Fruit fly (Drosophila melanogaster) whole organism, prepupa: ENCODE measurements around the gene CG42342.

Experiments
- Blimp-1 ChIP-seq: fragments of 200-800 bp; sonication (Bioruptor generic); optimal IDR thresholded peaks from 3 replicates; lab custom pipeline; 2017; ENCODE audit warnings: missing biosample characterization, missing genetic modification characterization, mild to moderate bottlenecking, moderate library complexity, missing genetic modification reagents
- CG10631 ChIP-seq: fragments of 200-800 bp; sonication (Bioruptor generic); optimal IDR thresholded peaks from 2 replicates; lab custom pipeline; 2016; ENCODE audit warnings: missing biosample characterization, missing genetic modification characterization
- CG10669 ChIP-seq: fragments of 200-800 bp; sonication (Bioruptor generic); optimal IDR thresholded peaks from 3 replicates; lab custom pipeline; 2018; ENCODE audit warnings: missing biosample characterization, mild to moderate bottlenecking, missing genetic modification characterization, moderate library complexity
- CG11762 ChIP-seq: fragments of 200-800 bp; sonication (Bioruptor generic); optimal IDR thresholded peaks from 3 replicates; lab custom pipeline; 2016; ENCODE audit warnings: missing biosample characterization, missing genetic modification characterization; ENCODE audit not compliant: insufficient read depth
- CG11902 ChIP-seq: fragments of 200-800 bp; sonication (Bioruptor generic); optimal IDR thresholded peaks from 3 replicates; lab custom pipeline; 2016; ENCODE audit warnings: missing biosample characterization, missing genetic modification characterization
- CG15336 ChIP-seq: fragments of 200-800 bp; sonication (Bioruptor generic); IDR thresholded peaks from 2 replicates; pipeline ENCODE4 v1.3.6; 2022; ENCODE audit warnings: missing biosample characterization, missing genetic modification characterization
- CG16779 ChIP-seq: fragments of 200-800 bp; sonication (Bioruptor generic); optimal IDR thresholded peaks from 3 replicates; lab custom pipeline; 2017; ENCODE audit warnings: missing biosample characterization, mild to moderate bottlenecking, missing genetic modification characterization
- CG3032 ChIP-seq: fragments of 200-800 bp; optimal IDR thresholded peaks from 2 replicates; lab custom pipeline; 2019; ENCODE audit warnings: missing biosample characterization, mild to moderate bottlenecking, missing genetic modification characterization, moderate library complexity
- CG32006 ChIP-seq: fragments of 200-800 bp; sonication (Bioruptor generic); optimal IDR thresholded peaks from 3 replicates; lab custom pipeline; 2017; ENCODE audit warnings: missing biosample characterization, mild to moderate bottlenecking, missing genetic modification characterization
- CG34406 ChIP-seq: fragments of 200-800 bp; sonication (Bioruptor generic); optimal IDR thresholded peaks from 3 replicates; lab custom pipeline; 2016; ENCODE audit warnings: missing biosample characterization, missing genetic modification characterization
- CG4318 ChIP-seq: fragments of 200-800 bp; sonication (Bioruptor generic); optimal IDR thresholded peaks from 3 replicates; lab custom pipeline; 2017; ENCODE audit warnings: missing biosample characterization, mild to moderate bottlenecking, missing genetic modification characterization
- CG6163 ChIP-seq: fragments of 200-800 bp; sonication (Bioruptor generic); IDR thresholded peaks from 3 replicates; pipeline ENCODE4 v1.3.6; 2022; ENCODE audit warnings: missing biosample characterization, missing genetic modification characterization
- CG6276 ChIP-seq: fragments of 200-800 bp; sonication (Bioruptor generic); optimal IDR thresholded peaks from 2 replicates; lab custom pipeline; 2017; ENCODE audit warnings: missing biosample characterization, mild to moderate bottlenecking, missing genetic modification characterization
- CG6792 ChIP-seq: fragments of 200-800 bp; sonication (Bioruptor generic); optimal IDR thresholded peaks from 3 replicates; lab custom pipeline; 2016; ENCODE audit warnings: missing biosample characterization, missing genetic modification characterization
- CG6854 ChIP-seq: fragments of 200-800 bp; sonication (Bioruptor generic); optimal IDR thresholded peaks from 2 replicates; lab custom pipeline; 2017; ENCODE audit warnings: missing biosample characterization, mild to moderate bottlenecking, missing genetic modification characterization
- CG7368 ChIP-seq: fragments of 200-800 bp; sonication (Bioruptor generic); optimal IDR thresholded peaks from 3 replicates; lab custom pipeline; 2016; ENCODE audit warnings: missing biosample characterization, missing genetic modification characterization
- CG8119 ChIP-seq: fragments of 200-800 bp; sonication (Bioruptor generic); IDR thresholded peaks from 3 replicates; pipeline ENCODE4 v1.3.6; 2022; ENCODE audit warnings: missing biosample characterization, missing genetic modification characterization
- CG8319 ChIP-seq: fragments of 200-800 bp; sonication (Bioruptor generic); optimal IDR thresholded peaks from 3 replicates; lab custom pipeline; 2016; ENCODE audit warnings: missing biosample characterization, missing genetic modification characterization
- CG8632 ChIP-seq: fragments of 200-800 bp; sonication (Bioruptor generic); optimal IDR thresholded peaks from 3 replicates; lab custom pipeline; 2016; ENCODE audit warnings: missing biosample characterization, missing genetic modification characterization
- CG9139 ChIP-seq: fragments of 200-800 bp; sonication (Bioruptor generic); optimal IDR thresholded peaks from 3 replicates; lab custom pipeline; 2017; ENCODE audit warnings: missing biosample characterization, mild to moderate bottlenecking, missing genetic modification characterization
- Eip75B ChIP-seq: fragments of 200-800 bp; sonication (Bioruptor generic); optimal IDR thresholded peaks from 3 replicates; lab custom pipeline; 2016; ENCODE audit warnings: missing biosample characterization, missing genetic modification characterization
- Eip78C ChIP-seq: fragments of 200-800 bp; sonication (Bioruptor generic); peaks from one replicate; lab custom pipeline; 2016; ENCODE audit warnings: missing biosample characterization, missing genetic modification characterization
- Ets21C ChIP-seq: fragments of 200-800 bp; sonication (Bioruptor generic); optimal IDR thresholded peaks from 3 replicates; lab custom pipeline; 2016; ENCODE audit warnings: missing biosample characterization, missing genetic modification characterization
- Gug ChIP-seq: fragments of 200-800 bp; sonication (Bioruptor generic); IDR thresholded peaks from 2 replicates; pipeline ENCODE4 v1.3.6; 2022; ENCODE audit warnings: missing biosample characterization, missing genetic modification characterization
- Hr38 ChIP-seq: sonication (Bioruptor generic); optimal IDR thresholded peaks from 2 replicates; lab custom pipeline; 2016; ENCODE audit warnings: missing biosample characterization, missing genetic modification characterization
- Hr39 ChIP-seq: fragments of 200-800 bp; sonication (Bioruptor generic); optimal IDR thresholded peaks from 2 replicates; lab custom pipeline; 2016; ENCODE audit warnings: missing biosample characterization, missing genetic modification characterization
- Hr4 ChIP-seq: fragments of 200-800 bp; sonication (Bioruptor generic); optimal IDR thresholded peaks from 3 replicates; lab custom pipeline; 2016; ENCODE audit warnings: missing biosample characterization, missing genetic modification characterization
- Lpt ChIP-seq: fragments of 200-800 bp; sonication (Bioruptor generic); optimal IDR thresholded peaks from 3 replicates; lab custom pipeline; 2016; ENCODE audit warnings: missing biosample characterization, missing genetic modification characterization
- Met ChIP-seq: fragments of 200-800 bp; sonication (Bioruptor generic); optimal IDR thresholded peaks from 3 replicates; lab custom pipeline; 2016; ENCODE audit warnings: missing biosample characterization, missing genetic modification characterization
- Smox ChIP-seq: fragments of 200-800 bp; sonication (Bioruptor generic); optimal IDR thresholded peaks from 3 replicates; lab custom pipeline; 2016; ENCODE audit warnings: missing biosample characterization, missing genetic modification characterization
- Sox102F ChIP-seq: fragments of 200-800 bp; sonication (Bioruptor generic); optimal IDR thresholded peaks from 2 replicates; lab custom pipeline; 2016; ENCODE audit warnings: missing biosample characterization, mild to moderate bottlenecking, missing genetic modification characterization
- Sox15 ChIP-seq: fragments of 200-800 bp; sonication (Bioruptor generic); optimal IDR thresholded peaks from 3 replicates; lab custom pipeline; 2016; ENCODE audit warnings: missing biosample characterization, missing genetic modification characterization
- achi ChIP-seq: fragments of 200-800 bp; sonication (Bioruptor generic); optimal IDR thresholded peaks from 3 replicates; lab custom pipeline; 2016; ENCODE audit warnings: missing biosample characterization, missing genetic modification characterization
- acj6 ChIP-seq: fragments of 200-800 bp; sonication (Bioruptor generic); optimal IDR thresholded peaks from 3 replicates; lab custom pipeline; 2016; ENCODE audit warnings: missing biosample characterization, missing genetic modification characterization
- cyc ChIP-seq: fragments of 200-800 bp; sonication (Bioruptor generic); optimal IDR thresholded peaks from 3 replicates; lab custom pipeline; 2016; ENCODE audit warnings: missing biosample characterization, missing genetic modification characterization
- dac ChIP-seq: fragments of 200-800 bp; sonication (Bioruptor generic); optimal IDR thresholded peaks from 2 replicates; lab custom pipeline; 2017; ENCODE audit warnings: missing biosample characterization, mild to moderate bottlenecking, missing genetic modification characterization
- dsx ChIP-seq: fragments of 200-800 bp; optimal IDR thresholded peaks from 3 replicates; lab custom pipeline; 2019; ENCODE audit warnings: missing biosample characterization, mild to moderate bottlenecking, missing genetic modification characterization, moderate library complexity; ENCODE audit not compliant: poor library complexity, severe bottlenecking
- eg ChIP-seq: fragments of 200-800 bp; sonication (Bioruptor generic); IDR thresholded peaks from 3 replicates; pipeline ENCODE4 v1.3.6; 2022; ENCODE audit warnings: missing biosample characterization, missing genetic modification characterization
- fd59A ChIP-seq: fragments of 200-800 bp; sonication (Bioruptor generic); optimal IDR thresholded peaks from 2 replicates; lab custom pipeline; 2017; ENCODE audit warnings: missing biosample characterization, mild to moderate bottlenecking, missing genetic modification characterization, missing genetic modification reagents
- fd85E ChIP-seq: fragments of 200-800 bp; sonication (Bioruptor generic); optimal IDR thresholded peaks from 3 replicates; lab custom pipeline; 2016; ENCODE audit warnings: missing biosample characterization, missing genetic modification characterization
- lz ChIP-seq: fragments of 200-800 bp; sonication (Bioruptor generic); optimal IDR thresholded peaks from 3 replicates; lab custom pipeline; 2016; ENCODE audit warnings: missing biosample characterization, missing genetic modification characterization
- net ChIP-seq: fragments of 200-800 bp; sonication (Bioruptor generic); optimal IDR thresholded peaks from 3 replicates; lab custom pipeline; 2016; ENCODE audit warnings: missing biosample characterization, missing genetic modification characterization
- salr ChIP-seq, 2 experiments: fragments of 200-800 bp; sonication (Bioruptor generic); optimal IDR thresholded peaks; 3 replicates each; lab custom pipeline; 2016 to 2018; ENCODE audit warnings: missing biosample characterization in 2 of 2, missing genetic modification characterization in 2 of 2, mild to moderate bottlenecking in 1 of 2
- spab ChIP-seq: fragments of 200-800 bp; sonication (Bioruptor generic); optimal IDR thresholded peaks from 2 replicates; lab custom pipeline; 2017; ENCODE audit warnings: missing biosample characterization, mild to moderate bottlenecking, missing genetic modification characterization, missing genetic modification reagents
- ss ChIP-seq, 2 experiments: fragments of 200-800 bp; sonication (Bioruptor generic); optimal IDR thresholded peaks; 2 replicates in 1 of 2; 3 replicates in 1 of 2; lab custom pipeline; 2017 to 2018; ENCODE audit warnings: mild to moderate bottlenecking in 2 of 2, missing biosample characterization in 2 of 2, missing genetic modification characterization in 2 of 2, moderate library complexity in 1 of 2
- svp ChIP-seq: fragments of 200-800 bp; sonication (Bioruptor generic); peaks from one replicate; lab custom pipeline; 2016; ENCODE audit warnings: missing biosample characterization, missing genetic modification characterization
- topi ChIP-seq: fragments of 200-800 bp; sonication (Bioruptor generic); optimal IDR thresholded peaks from 3 replicates; lab custom pipeline; 2016; ENCODE audit warnings: missing biosample characterization, missing genetic modification characterization
- vri ChIP-seq: fragments of 200-800 bp; sonication (Bioruptor generic); optimal IDR thresholded peaks from 3 replicates; lab custom pipeline; 2016; ENCODE audit warnings: missing biosample characterization, mild to moderate bottlenecking, missing genetic modification characterization

Gene CG42342

DNA sequence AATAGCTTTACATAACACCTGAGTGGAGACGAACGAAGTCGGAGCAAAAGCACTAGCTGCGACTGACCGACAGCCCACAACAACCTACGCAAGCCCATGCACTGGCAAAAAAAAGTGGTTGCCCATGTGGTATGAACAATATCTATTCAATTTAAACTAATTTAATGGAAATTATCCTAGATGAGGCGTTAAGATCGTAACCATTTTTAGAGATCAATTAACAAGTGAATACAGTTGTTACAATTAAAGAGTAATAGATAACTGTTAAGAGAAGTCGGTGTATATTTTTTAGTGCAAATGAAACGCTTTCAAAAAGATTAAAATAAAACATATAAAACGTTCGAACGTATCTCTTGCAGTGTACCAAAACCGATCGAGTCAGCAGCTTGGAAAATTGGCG, 6.4 kb upstream of the CG42342 start (continued):
- peak; percentile 69 for TF ChIP-seq CG6163 (GFP tag; lab: Robert Waterston, UW)
- peak; percentile 77 for TF ChIP-seq eg
- no peak for TF ChIP-seq CG3032 (tag; lab: Kevin White, UChicago)
- TF ChIP-seq Met (GFP tag; lab: Kevin White, UChicago) = peak; percentile 36
- peak; percentile 19 for TF ChIP-seq dsx
- TF ChIP-seq CG15336 (GFP tag; lab: Robert Waterston, UW) = peak; percentile 89
- TF ChIP-seq CG10631 = peak; percentile 70
- TF ChIP-seq CG11902 (GFP tag; lab: Kevin White, UChicago) = no peak
- peak in 1 of 2 experiments; percentile 81 for TF ChIP-seq salr (GFP tag; optimal IDR thresholded peaks at IDR 0.05; lab: Kevin White, UChicago)
- TF ChIP-seq Hr4 (GFP tag; lab: Kevin White, UChicago) = peak; percentile 86
- no peak for TF ChIP-seq CG10669 (GFP tag; lab: Kevin White, UChicago)
- peak; percentile 42 for TF ChIP-seq CG11762
- peak; percentile 62 for TF ChIP-seq Eip75B (GFP tag; lab: Kevin White, UChicago)
- no peak for TF ChIP-seq CG6854
- peak; percentile 26 for TF ChIP-seq lz (GFP tag; lab: Kevin White, UChicago)
- peak; percentile 46 for TF ChIP-seq CG16779 (tag; lab: Kevin White, UChicago)

DNA sequence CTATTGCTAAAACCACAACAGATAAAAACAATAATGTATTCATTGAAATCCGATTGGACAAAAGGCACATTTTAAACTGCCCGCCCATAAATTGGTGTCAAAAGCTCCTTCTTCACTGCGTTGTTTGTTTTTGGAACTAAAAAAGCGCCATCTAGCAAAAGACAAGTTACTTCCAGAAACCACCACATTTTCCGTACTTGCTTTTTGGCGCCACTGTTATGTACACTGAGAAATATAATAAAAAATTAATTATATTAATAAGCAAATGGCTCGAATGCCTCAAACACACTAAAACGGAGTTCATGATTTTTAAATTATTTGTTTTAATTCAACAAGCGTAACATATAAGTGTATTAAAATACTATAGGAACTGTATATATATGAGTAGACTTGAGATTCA, 5.2 kb upstream of the CG42342 start:
- TF ChIP-seq CG11762 = peak; percentile 47
- peak; percentile 19 for TF ChIP-seq Ets21C (GFP tag; lab: Kevin White, UChicago)
- TF ChIP-seq Hr38 (GFP tag; lab: Kevin White, UChicago) = no peak
- peak; percentile 56 for TF ChIP-seq Sox102F (GFP tag; lab: Kevin White, UChicago)
- peak; percentile 93 for TF ChIP-seq Eip78C (GFP tag; lab: Kevin White, UChicago)
- TF ChIP-seq Gug (GFP tag; lab: Robert Waterston, UW) = peak; percentile 65
- TF ChIP-seq CG7368 = peak; percentile 34
- peak; percentile 70 for TF ChIP-seq net (GFP tag; lab: Kevin White, UChicago)
- peak; percentile 65 for TF ChIP-seq CG6276 (GFP tag; lab: Kevin White, UChicago)
- peak; percentile 77 for TF ChIP-seq Met (GFP tag; lab: Kevin White, UChicago)
- peak; percentile 71 for TF ChIP-seq Hr39 (GFP tag; lab: Kevin White, UChicago)
- TF ChIP-seq acj6 = peak; percentile 61
- TF ChIP-seq CG34406 (GFP tag; lab: Kevin White, UChicago) = peak; percentile 73
- peak; percentile 26 for TF ChIP-seq Lpt
- peak; percentile 30 for TF ChIP-seq fd59A (GFP tag; lab: Kevin White, UChicago)
- peak; percentile 74; the same call in 2 of the 3 replicates for TF ChIP-seq CG8119 (GFP tag; lab: Robert Waterston, UW)
- peak; percentile 44 for TF ChIP-seq CG8319 (GFP tag; lab: Kevin White, UChicago)
- peak; percentile 15 for TF ChIP-seq CG16779 (tag; lab: Kevin White, UChicago)
- TF ChIP-seq CG4318 (GFP tag; lab: Kevin White, UChicago) = peak; percentile 16
- TF ChIP-seq Smox (GFP tag; lab: Kevin White, UChicago) = peak; percentile 56
- TF ChIP-seq CG6163 (GFP tag; lab: Robert Waterston, UW) = peak; percentile 87
- TF ChIP-seq CG3032 (tag; lab: Kevin White, UChicago) = peak; percentile 76
- TF ChIP-seq ss (GFP tag; optimal IDR thresholded peaks at IDR 0.05; lab: Kevin White, UChicago) = peak in 1 of 2 experiments; percentile 3
- TF ChIP-seq topi (GFP tag; lab: Kevin White, UChicago) = peak; percentile 61
- peak; percentile 62 for TF ChIP-seq Hr4 (GFP tag; lab: Kevin White, UChicago)
- TF ChIP-seq dsx = peak; percentile 39
- peak; percentile 77 for TF ChIP-seq lz (GFP tag; lab: Kevin White, UChicago)
- TF ChIP-seq spab (GFP tag; lab: Kevin White, UChicago) = peak; percentile 31
- no peak for TF ChIP-seq Blimp-1 (GFP tag; lab: Kevin White, UChicago)
- peak; percentile 22 for TF ChIP-seq Sox15 (GFP tag; lab: Kevin White, UChicago)
- peak; percentile 66 for TF ChIP-seq Eip75B (GFP tag; lab: Kevin White, UChicago)
- TF ChIP-seq vri (GFP tag; lab: Kevin White, UChicago) = no peak
- TF ChIP-seq CG8632 (GFP tag; lab: Kevin White, UChicago) = peak; percentile 67
- peak; percentile 79 for TF ChIP-seq svp (GFP tag; lab: Kevin White, UChicago)
- peak; percentile 90 for TF ChIP-seq eg
- TF ChIP-seq cyc (GFP tag; lab: Kevin White, UChicago) = peak; percentile 78
- peak; percentile 69 for TF ChIP-seq achi (GFP tag; lab: Kevin White, UChicago)
- peak; percentile 72 for TF ChIP-seq CG32006 (GFP tag; lab: Kevin White, UChicago)
- TF ChIP-seq CG6854 = no peak
- peak; percentile 70 for TF ChIP-seq CG10631
- TF ChIP-seq CG6792 (GFP tag; lab: Kevin White, UChicago) = peak; percentile 58
- TF ChIP-seq CG9139 (GFP tag; lab: Kevin White, UChicago) = peak; percentile 11
- peak; percentile 49 for TF ChIP-seq dac
- no peak for TF ChIP-seq fd85E (GFP tag; lab: Kevin White, UChicago)
